Fruit fly (Drosophila melanogaster): ENCODE measurements around the gene Rox8.

Rox8 gene

dm6 chr3R:24031019-24031824 is 16.8 kb downstream of the Rox8 start (continued):
- TF ChIP-seq CG11762 (GFP tag; optimal IDR thresholded peaks at IDR 0.05; ENCODE audit: insufficient read depth) (peak; percentile 3), CG3032 (tag; optimal IDR thresholded peaks at IDR 0.05) (peak; percentile 12), CG10631 (GFP tag; optimal IDR thresholded peaks at IDR 0.05) (no peak), Sox15 (GFP tag; optimal IDR thresholded peaks at IDR 0.05) (no peak), CG10669 (GFP tag; optimal IDR thresholded peaks at IDR 0.05) (peak; percentile 18), CG11902 (GFP tag; optimal IDR thresholded peaks at IDR 0.05) (peak; percentile 11), svp (GFP tag) (peak; percentile 94), CG8319 (GFP tag; optimal IDR thresholded peaks at IDR 0.05) (no peak), CG1621 (tag; optimal IDR thresholded peaks at IDR 0.05) (peak; percentile 13), CG11294 (GFP tag; IDR thresholded peaks at IDR 0.05) (no peak; the same call in 1 of the 2 replicates), esn (GFP tag; optimal IDR thresholded peaks at IDR 0.05) (peak; percentile 29), Gug (GFP tag; IDR thresholded peaks at IDR 0.05) (peak; percentile 44; the same call in 1 of the 2 replicates), CG31627 (GFP tag; optimal IDR thresholded peaks at IDR 0.05) (peak; percentile 16), Hr38 (GFP tag; optimal IDR thresholded peaks at IDR 0.05) (no peak), ss (GFP tag; optimal IDR thresholded peaks at IDR 0.05) (peak; percentile 55 to 58), achi (GFP tag; optimal IDR thresholded peaks at IDR 0.05) (peak; percentile 25), CG6276 (GFP tag; optimal IDR thresholded peaks at IDR 0.05) (peak; percentile 54), Blimp-1 (GFP tag; optimal IDR thresholded peaks at IDR 0.05) (peak; percentile 47), Eip93F (GFP tag; optimal IDR thresholded peaks at IDR 0.05) (no peak), CG15336 (GFP tag; IDR thresholded peaks at IDR 0.05) (peak; percentile 48; the same call in 1 of the 2 replicates), spab (GFP tag; optimal IDR thresholded peaks at IDR 0.05) (peak; percentile 5), Eip78C (GFP tag) (peak; percentile 86), lz (GFP tag; optimal IDR thresholded peaks at IDR 0.05) (no peak), OdsH (GFP tag; optimal IDR thresholded peaks at IDR 0.05) (no peak), Sox102F (GFP tag; optimal IDR thresholded peaks at IDR 0.05) (peak; percentile 6), fd59A (GFP tag; optimal IDR thresholded peaks at IDR 0.05) (no peak), fkh (GFP tag; optimal IDR thresholded peaks at IDR 0.05) (no peak), Eip75B (GFP tag; optimal IDR thresholded peaks at IDR 0.05) (peak; percentile 53), Hr39 (GFP tag; optimal IDR thresholded peaks at IDR 0.05) (peak; percentile 13), CG32006 (GFP tag; optimal IDR thresholded peaks at IDR 0.05) (peak; percentile 34), Met (GFP tag; optimal IDR thresholded peaks at IDR 0.05) (no peak), cyc (GFP tag; optimal IDR thresholded peaks at IDR 0.05) (no peak), topi (GFP tag; optimal IDR thresholded peaks at IDR 0.05) (peak; percentile 23), CG9139 (GFP tag; optimal IDR thresholded peaks at IDR 0.05) (peak; percentile 18)

dm6 chr3R:24027222-24027621 is 20.8 kb downstream of the Rox8 start:
- TF ChIP-seq cyc (GFP tag; optimal IDR thresholded peaks at IDR 0.05): no peak
- TF ChIP-seq vri (GFP tag; optimal IDR thresholded peaks at IDR 0.05): peak; percentile 42

- no peak for TF ChIP-seq acj6 (GFP tag; optimal IDR thresholded peaks at IDR 0.05)
- no peak for TF ChIP-seq fkh (GFP tag; optimal IDR thresholded peaks at IDR 0.05)
- TF ChIP-seq CG16779 (tag; optimal IDR thresholded peaks at IDR 0.05): no peak
- no peak for TF ChIP-seq CG6163 (GFP tag; IDR thresholded peaks at IDR 0.05)
- TF ChIP-seq ss (GFP tag; optimal IDR thresholded peaks at IDR 0.05): no peak
- TF ChIP-seq Ets96B (tag; optimal IDR thresholded peaks at IDR 0.05): no peak
- peak in 1 of 2 experiments; percentile 0 for TF ChIP-seq salr (GFP tag; optimal IDR thresholded peaks at IDR 0.05)
Measured at dm6 chr3R:24026503-24026902, 21.6 kb downstream of the Rox8 start.

Data from whole organism, prepupa.